Worm (Caenorhabditis elegans) whole organism, L4 larva: Measurements from ENCODE around the gene mig-22.

Source experiments
- F26F4.8 ChIP-seq: fragments of 200-800 bp; sonication (Bioruptor generic); conservative IDR thresholded peaks from 2 replicates; pipeline ENCODE4 v1.3.6; 2022; ENCODE audit warnings: missing genetic modification characterization, missing compliant biosample characterization
- F49E8.2 ChIP-seq: sonication (generic microtip); optimal IDR thresholded peaks from 2 replicates; lab custom pipeline; 2016; ENCODE audit warnings: missing compliant biosample characterization, mild to moderate bottlenecking, missing genetic modification characterization, borderline replicate concordance
- Y48G9A.11 ChIP-seq: fragments of 200-800 bp; sonication (Bioruptor generic); IDR thresholded peaks from 2 replicates; pipeline ENCODE4 v1.3.6; 2022; ENCODE audit warnings: missing genetic modification reagents, missing genetic modification characterization, missing compliant biosample characterization
- Y5F2A.4 ChIP-seq: fragments of 200-800 bp; sonication (Bioruptor generic); optimal IDR thresholded peaks from 2 replicates; lab custom pipeline; 2018; ENCODE audit warnings: mild to moderate bottlenecking, missing genetic modification characterization, missing compliant biosample characterization
- aha-1 ChIP-seq: fragments of 150-350 bp; peaks from one replicate; lab custom pipeline; 2014; ENCODE audit warnings: missing biosample characterization, missing genetic modification characterization
- ceh-20 ChIP-seq: fragments of 200-800 bp; sonication (Bioruptor generic); IDR thresholded peaks from 2 replicates; pipeline ENCODE4 v1.3.6; 2022; ENCODE audit warnings: missing genetic modification reagents, missing genetic modification characterization, missing compliant biosample characterization
- ceh-28 ChIP-seq: fragments of 150-350 bp; optimal IDR thresholded peaks from 2 replicates; lab custom pipeline; 2014; ENCODE audit warnings: missing biosample characterization, missing genetic modification reagents, missing genetic modification characterization
- ceh-32 ChIP-seq: sonication (generic microtip); optimal IDR thresholded peaks from 2 replicates; lab custom pipeline; 2016; ENCODE audit warnings: mild to moderate bottlenecking, missing genetic modification characterization, missing compliant biosample characterization; ENCODE audit not compliant: poor library complexity
- ceh-82 ChIP-seq: sonication (generic microtip); optimal IDR thresholded peaks from 2 replicates; lab custom pipeline; 2017; ENCODE audit warnings: missing biosample characterization, missing genetic modification characterization
- ces-1 ChIP-seq: fragments of 150-350 bp; sonication (generic microtip); optimal IDR thresholded peaks from 4 replicates; lab custom pipeline; 2014; ENCODE audit warnings: missing biosample characterization, missing genetic modification reagents, missing genetic modification characterization
- ctbp-1 ChIP-seq: fragments of 200-800 bp; sonication (Bioruptor generic); IDR thresholded peaks from 2 replicates; pipeline ENCODE4 v1.3.6; 2022; ENCODE audit warnings: missing genetic modification reagents, missing genetic modification characterization, missing compliant biosample characterization
- daf-12 ChIP-seq: fragments of 150-350 bp; optimal IDR thresholded peaks from 2 replicates; lab custom pipeline; 2014; ENCODE audit warnings: missing biosample characterization, missing genetic modification reagents, missing genetic modification characterization
- daf-16 ChIP-seq, 3 experiments: sonication (generic microtip); optimal IDR thresholded peaks; 2 replicates each; lab custom pipeline; 2016 to 2017; ENCODE audit warnings: missing genetic modification characterization in 3 of 3, missing genetic modification reagents in 3 of 3, mild to moderate bottlenecking in 2 of 3, missing compliant biosample characterization in 2 of 3, missing biosample characterization in 1 of 3, moderate library complexity in 1 of 3
- daf-8 ChIP-seq: fragments of 200-800 bp; sonication (Bioruptor generic); IDR thresholded peaks from 2 replicates; pipeline ENCODE4 v1.3.6; 2022; ENCODE audit warnings: missing genetic modification characterization, missing compliant biosample characterization
- dmd-8 ChIP-seq: fragments of 200-800 bp; sonication (Bioruptor generic); IDR thresholded peaks from 2 replicates; pipeline ENCODE4 v1.3.6; 2022; ENCODE audit warnings: missing genetic modification characterization, missing compliant biosample characterization
- duxl-1 ChIP-seq: sonication (generic microtip); optimal IDR thresholded peaks from 2 replicates; lab custom pipeline; 2016; ENCODE audit warnings: mild to moderate bottlenecking, missing genetic modification characterization, moderate library complexity, missing compliant biosample characterization; ENCODE audit not compliant: poor library complexity
- dve-1 ChIP-seq: sonication (generic microtip); optimal IDR thresholded peaks from 2 replicates; lab custom pipeline; 2017; ENCODE audit warnings: antibody characterized with exemption, mild to moderate bottlenecking, missing genetic modification characterization, missing compliant biosample characterization; ENCODE audit not compliant: insufficient read depth
- egl-43 ChIP-seq: fragments of 200-800 bp; sonication (Bioruptor generic); IDR thresholded peaks from 2 replicates; pipeline ENCODE4 v1.3.6; 2022; ENCODE audit warnings: missing genetic modification reagents, missing genetic modification characterization, missing compliant biosample characterization
- hif-1 ChIP-seq, 2 experiments: sonication (generic microtip); optimal IDR thresholded peaks; 2 replicates each; lab custom pipeline; 2016 to 2017; ENCODE audit warnings: missing compliant biosample characterization in 2 of 2, missing genetic modification characterization in 2 of 2, missing genetic modification reagents in 2 of 2, missing genotype in 2 of 2, mild to moderate bottlenecking in 1 of 2
- hlh-30 ChIP-seq: sonication (generic microtip); optimal IDR thresholded peaks from 2 replicates; lab custom pipeline; 2017; ENCODE audit warnings: antibody characterized with exemption, mild to moderate bottlenecking, missing genetic modification characterization, missing compliant biosample characterization; ENCODE audit not compliant: insufficient read depth
- hmg-1.1 ChIP-seq: fragments of 200-800 bp; sonication (Bioruptor generic); IDR thresholded peaks from 2 replicates; pipeline ENCODE4 v1.3.6; 2022; ENCODE audit warnings: missing genetic modification reagents, missing genetic modification characterization, missing compliant biosample characterization
- lim-7 ChIP-seq: fragments of 200-800 bp; sonication (Bioruptor generic); IDR thresholded peaks from 2 replicates; pipeline ENCODE4 v1.3.6; 2022; ENCODE audit warnings: missing genetic modification characterization, missing compliant biosample characterization
- lin-13 ChIP-seq: fragments of 150-350 bp; optimal IDR thresholded peaks from 2 replicates; lab custom pipeline; 2014; ENCODE audit warnings: missing biosample characterization, missing genetic modification reagents, missing genetic modification characterization
- lin-15B ChIP-seq: fragments of 150-350 bp; sonication (generic microtip); optimal IDR thresholded peaks from 3 replicates; lab custom pipeline; 2014; ENCODE audit warnings: missing biosample characterization, missing genetic modification characterization
- lin-38 ChIP-seq: fragments of 200-800 bp; sonication (Bioruptor generic); IDR thresholded peaks from 2 replicates; pipeline ENCODE4 v1.3.6; 2022; ENCODE audit warnings: missing genetic modification reagents, missing genetic modification characterization, missing compliant biosample characterization
- lsy-2 ChIP-seq, 2 experiments: fragments of 150-350 bp in 1 of 2; sonication (generic microtip) in 1 of 2; optimal IDR thresholded peaks; 2 replicates each; lab custom pipeline; 2014 to 2017; ENCODE audit warnings: missing biosample characterization in 2 of 2, missing genetic modification characterization in 2 of 2
- madf-5 ChIP-seq, 2 experiments: fragments of 200-800 bp; sonication (Bioruptor generic); IDR thresholded peaks; 2 replicates each; pipeline ENCODE4 v1.3.6; 2022; ENCODE audit warnings: missing compliant biosample characterization in 2 of 2, missing genetic modification characterization in 2 of 2
- madf-9 ChIP-seq: fragments of 200-800 bp; sonication (Bioruptor generic); conservative IDR thresholded peaks from 2 replicates; pipeline ENCODE4 v1.3.6; 2022; ENCODE audit warnings: missing genetic modification reagents, missing genetic modification characterization, missing compliant biosample characterization
- mes-2 ChIP-seq: sonication (generic microtip); optimal IDR thresholded peaks from 2 replicates; lab custom pipeline; 2016; ENCODE audit warnings: missing genotype, mild to moderate bottlenecking, missing genetic modification characterization, missing compliant biosample characterization; ENCODE audit not compliant: poor library complexity, severe bottlenecking
- mxl-3 ChIP-seq: fragments of 200-800 bp; sonication (Bioruptor generic); optimal IDR thresholded peaks from 2 replicates; lab custom pipeline; 2018; ENCODE audit warnings: mild to moderate bottlenecking, missing genetic modification characterization, missing compliant biosample characterization
- nhr-102 ChIP-seq: sonication (generic microtip); optimal IDR thresholded peaks from 2 replicates; lab custom pipeline; 2016; ENCODE audit warnings: mild to moderate bottlenecking, missing genetic modification characterization, moderate library complexity, missing compliant biosample characterization
- nhr-111 ChIP-seq: fragments of 200-800 bp; sonication (Bioruptor generic); optimal IDR thresholded peaks from 2 replicates; lab custom pipeline; 2018; ENCODE audit warnings: mild to moderate bottlenecking, missing genetic modification characterization, missing compliant biosample characterization
- nhr-237 ChIP-seq: sonication (generic microtip); optimal IDR thresholded peaks from 2 replicates; lab custom pipeline; 2017; ENCODE audit warnings: missing biosample characterization, missing genetic modification characterization
- nhr-25 ChIP-seq: sonication (generic microtip); optimal IDR thresholded peaks from 2 replicates; lab custom pipeline; 2017; ENCODE audit warnings: missing genetic modification characterization, mild to moderate bottlenecking, missing compliant biosample characterization, antibody characterized with exemption, moderate library complexity, borderline replicate concordance; ENCODE audit not compliant: insufficient read depth
- nhr-28 ChIP-seq: fragments of 150-350 bp; optimal IDR thresholded peaks from 2 replicates; lab custom pipeline; 2014; ENCODE audit warnings: missing biosample characterization, missing genetic modification characterization
- nhr-41 ChIP-seq: fragments of 200-800 bp; sonication (Bioruptor generic); IDR thresholded peaks from 2 replicates; pipeline ENCODE4 v1.3.6; 2022; ENCODE audit warnings: missing genetic modification reagents, missing genetic modification characterization, missing compliant biosample characterization
- nhr-76 ChIP-seq: fragments of 150-350 bp; optimal IDR thresholded peaks from 2 replicates; lab custom pipeline; 2014; ENCODE audit warnings: missing biosample characterization, missing genetic modification characterization
- pqm-1 ChIP-seq: sonication (generic microtip); optimal IDR thresholded peaks from 2 replicates; lab custom pipeline; 2017; ENCODE audit warnings: missing biosample characterization, missing genetic modification characterization
- saeg-2 ChIP-seq: fragments of 200-800 bp; sonication (Bioruptor generic); IDR thresholded peaks from 2 replicates; pipeline ENCODE4 v1.3.6; 2022; ENCODE audit warnings: missing genetic modification reagents, missing genetic modification characterization, missing compliant biosample characterization
- sdz-12 ChIP-seq: fragments of 200-800 bp; sonication (Bioruptor generic); optimal IDR thresholded peaks from 2 replicates; lab custom pipeline; 2018; ENCODE audit warnings: mild to moderate bottlenecking, missing genetic modification characterization, missing compliant biosample characterization
- spr-1 ChIP-seq: sonication (generic microtip); optimal IDR thresholded peaks from 2 replicates; lab custom pipeline; 2016; ENCODE audit warnings: mild to moderate bottlenecking, missing genetic modification characterization, missing compliant biosample characterization
- unc-130 ChIP-seq: sonication (generic microtip); optimal IDR thresholded peaks from 2 replicates; lab custom pipeline; 2016; ENCODE audit warnings: missing genetic modification reagents, missing genetic modification characterization, missing compliant biosample characterization
- vab-7 ChIP-seq: fragments of 200-800 bp; sonication (Bioruptor generic); IDR thresholded peaks from 2 replicates; pipeline ENCODE4 v1.3.6; 2022; ENCODE audit warnings: missing genetic modification reagents, missing genetic modification characterization, missing compliant biosample characterization
- zag-1 ChIP-seq: fragments of 150-350 bp; optimal IDR thresholded peaks from 2 replicates; lab custom pipeline; 2014; ENCODE audit warnings: missing biosample characterization, missing genetic modification characterization
- zfp-3 ChIP-seq: fragments of 200-800 bp; sonication (Bioruptor generic); conservative IDR thresholded peaks from 2 replicates; pipeline ENCODE4 v1.3.6; 2022; ENCODE audit warnings: missing genetic modification reagents, missing genetic modification characterization, missing compliant biosample characterization
- ztf-11 ChIP-seq: fragments of 150-350 bp; optimal IDR thresholded peaks from 2 replicates; lab custom pipeline; 2014; ENCODE audit warnings: missing biosample characterization, missing genetic modification characterization

The mig-22 gene

DNA sequence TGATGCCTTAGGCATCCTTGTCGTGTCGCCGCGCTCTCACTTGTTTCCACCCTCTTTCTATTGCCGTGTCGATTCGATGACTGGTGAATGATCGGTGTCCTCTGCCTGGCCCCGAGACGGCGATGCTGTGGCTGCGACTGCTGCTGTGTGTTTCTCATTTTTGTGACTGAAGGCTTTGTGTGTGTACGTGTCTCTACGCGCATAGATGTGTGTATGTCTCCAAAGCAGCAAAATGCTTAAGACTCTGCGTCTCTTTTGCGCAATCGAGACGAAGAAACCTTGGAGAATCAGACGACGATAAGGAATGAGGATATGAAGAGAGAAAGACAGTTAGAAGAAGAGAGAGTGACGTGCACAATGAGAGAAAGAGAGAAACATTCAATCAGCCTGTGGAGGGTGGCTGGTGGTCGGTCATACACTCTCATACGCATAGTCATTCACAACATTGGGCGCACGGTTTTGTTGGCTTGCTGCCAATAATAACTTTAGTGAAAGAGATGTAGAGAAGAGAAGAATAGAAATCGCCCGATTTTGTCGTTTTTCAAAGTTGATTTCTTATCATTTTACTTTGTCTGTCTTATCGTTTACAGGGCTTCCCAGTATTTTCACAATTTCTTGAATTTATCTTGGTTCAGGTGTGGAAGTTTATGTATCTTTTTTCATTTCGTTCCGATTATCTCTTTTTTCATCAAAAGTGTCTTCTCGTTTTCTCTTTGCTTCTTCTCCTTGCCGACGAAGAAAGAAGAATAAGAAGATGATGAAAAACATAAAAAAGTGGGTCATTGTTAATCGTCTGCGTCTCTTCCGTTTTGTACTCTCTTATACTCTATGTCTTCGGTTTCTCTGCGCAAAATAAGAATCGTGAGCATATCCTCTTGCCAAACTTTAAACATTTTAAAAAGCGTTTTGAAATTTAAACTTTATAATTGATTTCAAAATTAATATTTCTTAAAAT lies 35.0 kb upstream of the mig-22 start (continued):
- TF ChIP-seq saeg-2 (GFP tag; lab: Robert Waterston, UW) (peak; percentile 82), madf-9 (no peak; the same call in 1 of the 2 replicates), zag-1 (tag; lab: Kevin White, UChicago) (peak; percentile 64), ceh-28 (tag; lab: Kevin White, UChicago) (peak; percentile 68), lin-13 (peak; percentile 93), nhr-76 (no peak), F26F4.8 (no peak), lin-15B (no peak), nhr-111 (no peak), nhr-237 (peak; percentile 26), nhr-41 (GFP tag; lab: Robert Waterston, UW) (peak; percentile 47; the same call in 1 of the 2 replicates), zfp-3 (GFP tag; lab: Robert Waterston, UW) (peak; percentile 59; the same call in 1 of the 2 replicates), nhr-102 (peak; percentile 94), nhr-25 (tag; lab: Kevin White, UChicago) (peak; percentile 92), dmd-8 (GFP tag; lab: Robert Waterston, UW) (no peak), ztf-11 (tag; lab: Kevin White, UChicago) (no peak), mxl-3 (GFP tag; lab: Kevin White, UChicago) (peak; percentile 86), ceh-20 (GFP tag; lab: Robert Waterston, UW) (peak; percentile 73), daf-8 (GFP tag; lab: Robert Waterston, UW) (no peak), sdz-12 (GFP tag; lab: Kevin White, UChicago) (no peak), ceh-32 (tag; lab: Kevin White, UChicago) (peak; percentile 55), daf-16 (GFP tag; optimal IDR thresholded peaks at IDR 0.05; lab: Kevin White, UChicago) (peak; percentile 79 to 96), daf-16 (tag; optimal IDR thresholded peaks at IDR 0.05; lab: Kevin White, UChicago) (peak; percentile 82), dve-1 (peak; percentile 98), vab-7 (GFP tag; lab: Robert Waterston, UW) (no peak), hif-1 (tag; optimal IDR thresholded peaks at IDR 0.05; lab: Kevin White, UChicago) (peak; percentile 87 to 98), aha-1 (tag; lab: Kevin White, UChicago) (peak; percentile 100), Y5F2A.4 (no peak), mes-2 (peak; percentile 80), madf-5 (GFP tag; IDR thresholded peaks at IDR 0.05; lab: Robert Waterston, UW) (0 out of 4 replicates have a peak, but pooled peaks of 1 of the 2 experiments have one; percentile 5), hmg-1.1 (GFP tag; lab: Robert Waterston, UW) (peak; percentile 92), daf-12 (tag; lab: Kevin White, UChicago) (no peak), unc-130 (GFP tag; lab: Kevin White, UChicago) (peak; percentile 27), pqm-1 (tag; lab: Kevin White, UChicago) (peak; percentile 37), lsy-2 (tag; optimal IDR thresholded peaks at IDR 0.05; lab: Kevin White, UChicago) (peak; percentile 92 to 94), egl-43 (peak; percentile 81), lin-38 (peak; percentile 68), ces-1 (no peak), ceh-82 (tag; lab: Kevin White, UChicago) (no peak), F49E8.2 (tag; lab: Kevin White, UChicago) (no peak), ctbp-1 (GFP tag; lab: Robert Waterston, UW) (peak; percentile 83), lim-7 (GFP tag; lab: Robert Waterston, UW) (0 out of 2 replicates have a peak, but pooled peaks have one; percentile 3), hlh-30 (tag; lab: Kevin White, UChicago) (peak; percentile 98), duxl-1 (tag; lab: Kevin White, UChicago) (peak; percentile 57), nhr-28 (tag; lab: Kevin White, UChicago) (peak; percentile 96), spr-1 (tag; lab: Kevin White, UChicago) (peak; percentile 82), Y48G9A.11 (GFP tag; lab: Robert Waterston, UW) (no peak)
